Fruit fly (Drosophila melanogaster) S2 (cell line): Measurements from ENCODE around the gene CG33258.

Experiments used
- CG8478 ChIP-seq: fragments of >200 bp; optimal IDR thresholded peaks from 2 replicates; lab custom pipeline; 2018
- CTCF ChIP-seq, 2 experiments: fragments of >200 bp; optimal IDR thresholded peaks; 2 replicates each; lab custom pipeline; 2018

dm6 chr3L:16045831-16046336 lies 36.5 kb upstream of the CG33258 start:
- TF ChIP-seq CTCF (optimal IDR thresholded peaks at IDR 0.05; lab: Kevin White, UChicago) (no peak), CG8478 (lab: Kevin White, UChicago) (no peak)
